Worm (Caenorhabditis elegans) whole organism, early embryonic: ENCODE measurements around the gene fbxa-144.

Experiments used
- ceh-36 ChIP-seq: sonication (generic microtip); optimal IDR thresholded peaks from 2 replicates; lab custom pipeline; 2016; ENCODE audit warnings: missing genetic modification characterization, inconsistent platforms, missing compliant biosample characterization
- flt-1 ChIP-seq: fragments of 200-800 bp; sonication (Bioruptor generic); IDR thresholded peaks from 2 replicates; pipeline ENCODE4 v1.3.6; 2022; ENCODE audit warnings: missing genetic modification characterization, missing compliant biosample characterization
- hmbx-1 ChIP-seq: sonication (generic microtip); optimal IDR thresholded peaks from 2 replicates; lab custom pipeline; 2016; ENCODE audit warnings: mild to moderate bottlenecking, missing genetic modification characterization, missing compliant biosample characterization
- hmg-4 ChIP-seq: fragments of 200-800 bp; sonication (Bioruptor generic); optimal IDR thresholded peaks from 2 replicates; lab custom pipeline; 2018; ENCODE audit warnings: mild to moderate bottlenecking, missing genetic modification characterization, missing compliant biosample characterization
- sea-1 ChIP-seq: fragments of 200-800 bp; sonication (Bioruptor generic); conservative IDR thresholded peaks from 2 replicates; pipeline ENCODE4 v1.3.6; 2022; ENCODE audit warnings: missing genetic modification characterization, missing compliant biosample characterization

DNA sequence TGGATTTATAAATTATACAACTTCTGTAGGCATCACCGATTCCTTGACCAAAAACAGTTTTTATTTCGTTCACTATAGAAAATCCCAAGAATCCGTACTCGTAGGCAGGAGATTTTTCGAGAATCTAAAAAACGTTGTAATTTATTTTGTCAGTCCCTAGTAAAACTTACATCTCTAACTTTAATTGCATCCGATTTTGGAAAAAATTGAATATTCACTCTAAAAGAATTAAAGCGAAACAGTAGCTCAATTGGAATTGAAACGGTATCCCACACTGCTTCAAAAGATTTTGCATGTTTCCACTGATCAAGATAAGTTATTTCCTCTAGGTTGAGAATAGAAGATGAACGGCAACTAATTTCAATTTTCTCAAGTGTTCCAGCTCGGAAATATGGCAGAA is 1.4 kb downstream of the fbxa-144 start, which contains the start of gene fbxa-142:
- TF ChIP-seq hmg-4 (GFP tag; lab: Kevin White, UChicago) (no peak), sea-1 (GFP tag; lab: Robert Waterston, UW) (no peak), flt-1 (GFP tag; lab: Robert Waterston, UW) (no peak), ceh-36 (tag; lab: Kevin White, UChicago) (no peak), hmbx-1 (no peak)
